Worm (Caenorhabditis elegans) whole organism, early embryonic: ENCODE results near the gene D1044.6.

Experiments used
- B0310.2 ChIP-seq: sonication (generic microtip); optimal IDR thresholded peaks from 2 replicates; lab custom pipeline; 2016; ENCODE audit warnings: mild to moderate bottlenecking, missing genetic modification characterization, missing compliant biosample characterization
- F13C5.2 ChIP-seq: sonication (generic microtip); optimal IDR thresholded peaks from 2 replicates; lab custom pipeline; 2017; ENCODE audit warnings: mild to moderate bottlenecking, missing genetic modification characterization, inconsistent platforms, missing compliant biosample characterization
- aly-1 ChIP-seq: sonication (generic microtip); optimal IDR thresholded peaks from 2 replicates; lab custom pipeline; 2016; ENCODE audit warnings: missing genetic modification characterization, missing compliant biosample characterization
- ama-1 ChIP-seq: fragments of 150-350 bp; optimal IDR thresholded peaks from 2 replicates; lab custom pipeline; 2014
- ceh-13 ChIP-seq: fragments of 200-800 bp; sonication (Bioruptor generic); optimal IDR thresholded peaks from 2 replicates; lab custom pipeline; 2018; ENCODE audit warnings: mild to moderate bottlenecking, missing genetic modification characterization, missing compliant biosample characterization
- ceh-36 ChIP-seq: sonication (generic microtip); optimal IDR thresholded peaks from 2 replicates; lab custom pipeline; 2016; ENCODE audit warnings: missing genetic modification characterization, inconsistent platforms, missing compliant biosample characterization
- ets-7 ChIP-seq: sonication (generic microtip); optimal IDR thresholded peaks from 2 replicates; lab custom pipeline; 2016; ENCODE audit warnings: missing genotype, missing genetic modification characterization, missing compliant biosample characterization
- flt-1 ChIP-seq: fragments of 200-800 bp; sonication (Bioruptor generic); IDR thresholded peaks from 2 replicates; pipeline ENCODE4 v1.3.6; 2022; ENCODE audit warnings: missing genetic modification characterization, missing compliant biosample characterization
- hmbx-1 ChIP-seq: sonication (generic microtip); optimal IDR thresholded peaks from 2 replicates; lab custom pipeline; 2016; ENCODE audit warnings: mild to moderate bottlenecking, missing genetic modification characterization, missing compliant biosample characterization
- hmg-4 ChIP-seq: fragments of 200-800 bp; sonication (Bioruptor generic); optimal IDR thresholded peaks from 2 replicates; lab custom pipeline; 2018; ENCODE audit warnings: mild to moderate bottlenecking, missing genetic modification characterization, missing compliant biosample characterization
- hnd-1 ChIP-seq: sonication (generic microtip); optimal IDR thresholded peaks from 2 replicates; lab custom pipeline; 2016; ENCODE audit warnings: missing genetic modification characterization, missing compliant biosample characterization
- pes-1 ChIP-seq: fragments of 200-800 bp; sonication (Bioruptor generic); IDR thresholded peaks from 2 replicates; pipeline ENCODE4 v1.3.6; 2022; ENCODE audit warnings: missing genetic modification reagents, missing genetic modification characterization, missing compliant biosample characterization
- scrt-1 ChIP-seq: fragments of 200-800 bp; sonication (Bioruptor generic); IDR thresholded peaks from 2 replicates; pipeline ENCODE4 v1.3.6; 2022; ENCODE audit warnings: missing genetic modification characterization, missing compliant biosample characterization
- sea-1 ChIP-seq: fragments of 200-800 bp; sonication (Bioruptor generic); conservative IDR thresholded peaks from 2 replicates; pipeline ENCODE4 v1.3.6; 2022; ENCODE audit warnings: missing genetic modification characterization, missing compliant biosample characterization
- tbx-11 ChIP-seq: fragments of 200-800 bp; sonication (Bioruptor generic); IDR thresholded peaks from 2 replicates; pipeline ENCODE4 v1.3.6; 2022; ENCODE audit warnings: missing genetic modification characterization, missing compliant biosample characterization
- tbx-37 ChIP-seq: fragments of 200-800 bp; sonication (Bioruptor generic); conservative IDR thresholded peaks from 2 replicates; pipeline ENCODE4 v1.3.6; 2022; ENCODE audit warnings: missing genetic modification reagents, missing genetic modification characterization, missing compliant biosample characterization
- tra-4 ChIP-seq: sonication (generic microtip); optimal IDR thresholded peaks from 2 replicates; lab custom pipeline; 2017; ENCODE audit warnings: missing genetic modification characterization, missing compliant biosample characterization

Gene D1044.6

DNA sequence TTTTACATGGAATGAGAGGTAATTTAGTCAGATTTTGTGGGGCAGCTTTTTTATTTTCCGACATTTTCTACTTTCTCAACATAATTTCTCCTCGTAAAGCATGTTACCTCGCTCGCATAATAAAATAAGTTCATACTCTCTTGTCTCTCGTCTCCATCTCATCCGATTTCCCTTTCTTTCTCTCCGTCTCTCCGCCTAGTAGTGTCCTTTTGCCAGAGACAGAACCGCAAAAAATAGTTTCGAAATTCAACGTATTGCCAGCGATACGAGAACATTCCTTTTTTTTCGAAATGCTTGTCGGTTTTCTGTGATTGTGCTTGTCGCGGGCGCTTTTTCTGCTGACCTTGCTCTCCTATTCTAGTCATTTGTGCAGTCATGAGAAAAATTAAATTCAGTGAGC is 38.8 kb downstream of the D1044.6 start:
- TF ChIP-seq hmg-4 (GFP tag; lab: Kevin White, UChicago) (no peak), tbx-37 (no peak), tbx-11 (GFP tag; lab: Robert Waterston, UW) (no peak), hnd-1 (tag; lab: Kevin White, UChicago) (no peak), ama-1 (no peak), pes-1 (no peak), flt-1 (GFP tag; lab: Robert Waterston, UW) (no peak), F13C5.2 (no peak), hmbx-1 (no peak), sea-1 (GFP tag; lab: Robert Waterston, UW) (no peak), ets-7 (no peak), scrt-1 (GFP tag; lab: Robert Waterston, UW) (no peak), ceh-36 (tag; lab: Kevin White, UChicago) (no peak), tra-4 (no peak), aly-1 (no peak), B0310.2 (no peak), ceh-13 (GFP tag; lab: Kevin White, UChicago) (no peak)

DNA sequence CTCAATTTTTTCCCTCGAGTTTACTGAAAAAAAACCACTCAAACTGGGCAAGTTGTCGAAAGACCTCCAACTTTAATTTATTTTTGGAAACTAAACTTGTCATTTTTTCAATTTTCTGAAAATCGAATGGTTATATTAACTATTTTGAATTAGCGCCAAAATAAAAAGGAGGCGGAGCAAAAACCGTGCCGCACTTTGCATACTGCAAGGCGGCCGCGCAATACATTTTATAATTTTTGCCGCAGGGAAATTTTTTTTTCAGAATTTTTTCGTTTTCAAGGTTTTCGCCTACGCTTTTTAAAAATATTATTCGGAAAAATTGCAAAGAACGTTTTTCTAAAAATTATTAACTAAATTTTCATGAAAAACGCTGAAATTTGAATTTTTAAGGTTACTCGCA is 39.3 kb downstream of the D1044.6 start:
- no peak for TF ChIP-seq ets-7
- TF ChIP-seq pes-1, result no peak
- TF ChIP-seq flt-1 (GFP tag; lab: Robert Waterston, UW), result no peak
- no peak for TF ChIP-seq ceh-36 (tag; lab: Kevin White, UChicago)
- no peak for TF ChIP-seq B0310.2
- TF ChIP-seq tbx-11 (GFP tag; lab: Robert Waterston, UW), result no peak
- TF ChIP-seq hnd-1 (tag; lab: Kevin White, UChicago), result no peak
- no peak for TF ChIP-seq tbx-37
- TF ChIP-seq F13C5.2, result no peak
- TF ChIP-seq tra-4, result no peak
- TF ChIP-seq scrt-1 (GFP tag; lab: Robert Waterston, UW), result no peak
- no peak for TF ChIP-seq aly-1
- no peak for TF ChIP-seq sea-1 (GFP tag; lab: Robert Waterston, UW)
- no peak for TF ChIP-seq hmg-4 (GFP tag; lab: Kevin White, UChicago)
- TF ChIP-seq hmbx-1, result no peak
- no peak for TF ChIP-seq ceh-13 (GFP tag; lab: Kevin White, UChicago)
- TF ChIP-seq ama-1, result no peak

DNA sequence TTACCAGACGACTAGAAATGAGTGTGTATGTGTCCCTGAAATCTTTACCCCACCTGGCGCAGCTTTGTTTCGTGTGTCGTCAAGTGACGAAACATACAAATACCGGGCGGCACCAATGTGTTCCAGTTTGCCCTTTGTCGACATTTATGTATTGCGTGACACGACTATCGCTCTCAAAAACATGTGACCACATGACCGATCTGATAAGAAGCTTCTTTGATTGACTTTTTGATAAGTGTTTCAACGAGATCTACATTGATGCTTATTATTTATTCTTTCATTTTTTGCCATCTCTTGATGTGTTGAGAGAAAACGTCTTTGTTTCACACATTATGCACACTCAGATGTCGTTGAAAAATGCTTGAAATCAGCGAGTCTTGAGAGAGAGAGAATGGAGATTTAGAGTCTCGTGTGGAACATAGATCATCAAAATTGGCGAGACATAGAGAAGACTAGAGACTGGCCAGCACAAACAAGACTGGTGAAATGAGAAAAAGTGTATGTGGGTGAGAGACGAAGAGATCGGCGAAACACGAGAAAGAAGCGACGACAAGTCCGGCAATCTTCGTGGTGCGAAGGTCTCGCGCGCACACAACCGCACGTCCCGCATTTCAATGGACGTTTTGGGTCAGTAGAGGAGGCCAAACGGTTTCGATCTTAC is 39.9 kb downstream of the D1044.6 start:
- no peak for TF ChIP-seq hnd-1 (tag; lab: Kevin White, UChicago)
- no peak for TF ChIP-seq pes-1
- no peak for TF ChIP-seq ceh-13 (GFP tag; lab: Kevin White, UChicago)
- no peak for TF ChIP-seq tbx-11 (GFP tag; lab: Robert Waterston, UW)

DNA sequence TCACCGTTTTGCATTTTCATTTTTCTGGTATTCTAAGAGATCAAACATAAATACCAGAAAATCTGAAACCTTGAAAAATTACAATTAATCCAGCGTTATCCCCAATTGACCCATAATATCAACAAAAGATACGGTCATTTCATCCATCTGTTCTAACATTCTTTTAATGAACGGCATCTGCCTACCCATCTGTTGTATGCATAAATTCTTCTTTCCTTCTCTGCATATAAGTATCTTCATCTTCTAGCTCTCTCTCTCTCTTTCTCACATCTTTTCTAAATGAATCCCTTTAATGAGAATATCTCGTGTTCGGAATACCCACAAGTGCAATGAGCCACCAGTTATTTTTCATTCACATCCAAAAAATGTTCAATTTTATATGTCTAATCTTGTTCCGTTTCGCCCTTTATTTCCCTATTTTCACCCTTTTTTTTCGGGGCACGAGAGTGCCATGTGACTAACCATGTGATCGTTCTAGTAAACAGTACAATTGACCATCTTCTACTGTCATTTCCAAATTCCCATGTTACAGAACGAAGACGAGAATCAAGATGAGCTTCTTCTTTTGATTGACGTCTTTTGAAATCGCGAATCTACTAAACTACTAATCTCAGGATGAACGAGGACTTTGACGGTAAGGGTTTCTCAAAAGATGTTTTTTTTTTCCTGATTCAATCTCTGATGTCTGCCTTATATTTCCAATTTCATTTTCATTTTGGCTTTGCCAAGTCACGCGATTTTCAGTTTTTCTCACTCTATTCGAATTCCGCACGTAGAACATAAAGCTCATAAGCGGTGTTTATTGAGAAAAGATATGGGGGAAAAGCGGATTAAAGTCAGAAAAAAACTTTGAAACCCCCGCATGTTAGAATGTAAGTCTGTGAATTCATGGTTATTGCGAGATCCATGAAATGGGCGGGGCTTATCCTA is 41.4 kb downstream of the D1044.6 start, which contains the start of gene R02F2.1:
R02F2.1 (plus strand) TSS at position 528 of the 930 bp plus-strand sequence.
- TF ChIP-seq ama-1, result no peak
- no peak for TF ChIP-seq ceh-13 (GFP tag; lab: Kevin White, UChicago)
- no peak for TF ChIP-seq hnd-1 (tag; lab: Kevin White, UChicago)
- TF ChIP-seq F13C5.2, result no peak
- TF ChIP-seq tbx-37, result no peak
- TF ChIP-seq scrt-1 (GFP tag; lab: Robert Waterston, UW), result no peak
- no peak for TF ChIP-seq hmbx-1
- TF ChIP-seq aly-1, result no peak
- no peak for TF ChIP-seq sea-1 (GFP tag; lab: Robert Waterston, UW)
- no peak for TF ChIP-seq tra-4
- no peak for TF ChIP-seq ets-7
- no peak for TF ChIP-seq hmg-4 (GFP tag; lab: Kevin White, UChicago)
- no peak for TF ChIP-seq ceh-36 (tag; lab: Kevin White, UChicago)

DNA sequence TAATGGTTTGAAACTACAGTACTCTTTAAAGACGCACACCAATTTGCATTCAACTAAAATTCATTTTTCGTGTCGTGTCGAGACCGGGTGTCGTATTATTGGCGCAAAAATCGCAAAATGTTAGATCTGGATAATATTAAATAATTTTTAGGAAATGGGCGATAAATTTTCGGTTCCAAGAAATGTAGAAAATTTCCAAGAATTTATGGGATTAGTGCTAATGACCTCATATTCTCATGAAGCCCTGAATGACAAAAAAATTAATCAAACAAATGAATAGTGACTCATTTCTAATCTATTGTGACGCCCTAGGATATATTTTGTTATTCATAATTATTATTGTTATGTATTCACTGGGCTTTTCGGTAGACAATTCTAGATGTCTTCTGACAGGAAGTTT is 42.2 kb downstream of the D1044.6 start:
- TF ChIP-seq F13C5.2 (no peak), hmg-4 (GFP tag; lab: Kevin White, UChicago) (no peak)

DNA sequence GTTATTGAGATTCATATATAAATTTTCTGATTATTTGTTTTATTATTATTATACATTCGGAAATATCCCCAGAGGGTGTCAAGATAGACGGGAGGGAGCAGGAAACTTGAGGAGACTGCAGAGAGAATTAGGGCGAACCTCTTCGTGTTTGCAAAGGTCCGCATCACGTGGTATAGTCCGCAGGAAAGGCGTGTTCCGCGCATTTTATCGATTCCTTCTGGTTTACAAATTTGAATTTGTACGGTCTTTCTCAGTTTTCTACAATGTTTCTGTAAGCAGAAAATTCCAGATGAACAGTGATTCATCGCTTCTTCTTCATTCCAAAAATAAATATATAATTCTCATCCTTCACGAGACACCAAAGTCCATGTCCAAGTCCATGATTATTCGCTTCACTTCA is 43.0 kb downstream of the D1044.6 start:
- TF ChIP-seq F13C5.2 (no peak), hnd-1 (tag; lab: Kevin White, UChicago) (no peak), tbx-11 (GFP tag; lab: Robert Waterston, UW) (no peak), tbx-37 (no peak), ceh-13 (GFP tag; lab: Kevin White, UChicago) (no peak), ets-7 (no peak), hmg-4 (GFP tag; lab: Kevin White, UChicago) (no peak), scrt-1 (GFP tag; lab: Robert Waterston, UW) (no peak)

DNA sequence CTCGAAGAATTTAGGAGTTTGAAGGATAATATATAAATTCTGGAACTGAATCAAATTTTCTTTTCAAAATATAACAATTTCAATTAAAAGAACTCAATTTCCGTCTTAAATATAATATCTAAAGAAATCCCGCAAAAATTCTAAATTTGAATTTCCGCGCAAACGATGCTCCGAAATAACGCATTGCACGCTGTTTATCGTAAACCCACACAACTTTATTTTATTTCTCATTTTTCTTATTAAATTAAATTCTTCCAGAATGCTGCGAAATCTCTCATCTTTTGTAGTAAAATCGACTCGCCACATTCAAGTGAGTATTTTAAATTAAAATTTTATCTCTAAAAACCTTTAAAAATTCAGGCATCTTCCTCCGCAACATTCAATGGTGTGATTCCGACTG is 44.0 kb downstream of the D1044.6 start, which contains the start of gene R02F2.9:
R02F2.9 (plus strand) TSS at position 218 of the 400 bp plus-strand sequence.
- TF ChIP-seq F13C5.2 (peak; percentile 36), B0310.2 (no peak)

DNA sequence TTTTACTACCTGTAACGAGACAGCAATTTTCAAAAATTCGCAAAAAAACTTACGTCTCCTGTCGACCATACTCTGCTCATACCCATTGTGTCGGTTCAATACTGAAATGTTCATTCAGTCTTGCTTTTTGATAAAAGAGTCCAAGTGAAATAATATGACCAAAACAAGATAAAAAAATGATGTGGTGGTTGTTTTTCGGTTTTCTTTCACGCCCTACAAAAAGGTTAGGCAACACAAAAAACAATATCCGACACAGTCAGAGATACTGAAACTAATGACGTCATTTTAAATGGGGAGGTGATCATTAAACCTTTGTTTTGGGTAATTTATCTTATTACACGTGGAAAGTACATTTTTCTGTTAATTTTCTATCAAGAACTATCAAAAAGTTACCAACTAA is 47.8 kb downstream of the D1044.6 start, which contains the start of gene R02F2.8:
R02F2.8 (minus strand) TSS at position 101 of the 400 bp plus-strand sequence.
- TF ChIP-seq hmg-4 (GFP tag; lab: Kevin White, UChicago) (no peak), aly-1 (no peak), ets-7 (no peak), pes-1 (no peak), ceh-36 (tag; lab: Kevin White, UChicago) (no peak), flt-1 (GFP tag; lab: Robert Waterston, UW) (no peak), B0310.2 (no peak), sea-1 (GFP tag; lab: Robert Waterston, UW) (no peak)
